Worm (Caenorhabditis elegans): ENCODE data around the gene gar-3.
A peak's percentile ranks its signal among the peaks of the same experiment; 100 is the strongest.

Gene gar-3

ce11 chrV:14579619-14580018 lies at the start of gene gar-3:
Gene gar-3 (minus strand): TSS chrV:14579719.
- TF ChIP-seq pqm-1 (tag; optimal IDR thresholded peaks at IDR 0.05) = no peak
- TF ChIP-seq lir-3 (tag; optimal IDR thresholded peaks at IDR 0.05; ENCODE audit: poor library complexity) = no peak
- TF ChIP-seq unc-98 (GFP tag; IDR thresholded peaks at IDR 0.05) = no peak
- TF ChIP-seq xbp-1 (tag; optimal IDR thresholded peaks at IDR 0.05) = no peak
- no peak for TF ChIP-seq sup-37 (GFP tag; optimal IDR thresholded peaks at IDR 0.05)
- no peak for TF ChIP-seq jun-1 (tag; optimal IDR thresholded peaks at IDR 0.05)

DNA sequence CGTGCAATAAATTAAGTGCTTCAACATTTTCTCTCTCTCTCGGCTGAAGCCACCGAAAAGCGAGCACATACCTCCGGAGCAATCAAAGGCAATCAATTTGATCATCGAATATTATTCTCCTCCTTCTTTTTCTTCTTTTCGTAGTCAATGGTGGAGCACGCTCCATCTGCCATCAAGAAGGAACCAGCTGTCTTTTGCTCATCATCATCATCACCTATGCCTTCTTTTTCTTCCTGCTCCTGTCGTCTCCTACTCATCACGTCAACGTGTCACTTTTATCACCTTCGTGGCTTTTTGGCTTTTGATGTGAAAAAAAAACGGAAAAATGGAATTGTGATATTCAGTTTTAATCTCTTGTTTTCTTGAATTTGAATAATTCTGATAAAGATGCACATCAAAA lies 46.1 kb upstream of the gar-3 start:
- TF ChIP-seq unc-130 (tag; optimal IDR thresholded peaks at IDR 0.05) (peak; percentile 6), F16B12.6 (tag; optimal IDR thresholded peaks at IDR 0.05) (no peak), unc-30 (tag; optimal IDR thresholded peaks at IDR 0.05) (no peak), elt-2 (tag; optimal IDR thresholded peaks at IDR 0.05) (no peak), nhr-71 (tag; optimal IDR thresholded peaks at IDR 0.05) (peak; percentile 55), jun-1 (tag; optimal IDR thresholded peaks at IDR 0.05) (no peak), lin-15B (tag; optimal IDR thresholded peaks at IDR 0.05) (no peak), pag-3 (tag; optimal IDR thresholded peaks at IDR 0.05; ENCODE audit: borderline replicate concordance, insufficient read depth) (peak; percentile 67), lin-14 (GFP tag; optimal IDR thresholded peaks at IDR 0.05) (peak; percentile 63), aly-2 (tag; optimal IDR thresholded peaks at IDR 0.05) (no peak), rnt-1 (tag; optimal IDR thresholded peaks at IDR 0.05) (peak; percentile 66), nhr-77 (tag; optimal IDR thresholded peaks at IDR 0.05) (no peak), mef-2 (tag; optimal IDR thresholded peaks at IDR 0.05) (no peak), zag-1 (tag; optimal IDR thresholded peaks at IDR 0.05) (no peak), ceh-82 (tag; optimal IDR thresholded peaks at IDR 0.05) (no peak), fos-1 (tag; optimal IDR thresholded peaks at IDR 0.05) (no peak), tlp-1 (tag; optimal IDR thresholded peaks at IDR 0.05) (no peak), mep-1 (tag; optimal IDR thresholded peaks at IDR 0.05) (no peak), lir-3 (tag; optimal IDR thresholded peaks at IDR 0.05; ENCODE audit: poor library complexity) (no peak)

DNA sequence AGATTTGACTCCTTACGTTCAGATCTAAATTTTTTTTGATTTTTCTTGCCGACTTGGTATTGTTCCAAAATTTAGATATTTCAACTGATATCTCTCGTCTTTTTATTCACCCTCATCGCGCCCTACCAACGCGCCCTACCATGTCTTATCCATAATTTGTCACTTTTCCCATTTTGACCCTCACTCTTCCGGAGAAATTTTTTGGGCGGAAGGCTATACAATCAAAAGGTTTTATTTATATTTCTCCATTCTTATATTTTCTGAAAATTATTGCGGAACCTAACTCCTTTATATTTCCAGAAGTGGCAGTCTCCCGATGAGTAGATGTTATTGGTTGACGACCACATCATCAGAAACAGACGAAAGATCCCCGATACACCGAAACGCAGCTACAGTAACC lies 41.3 kb upstream of the gar-3 start, which contains the start of gene hot-1:
TSS of gene hot-1 (plus strand) at position 301 of the 400 bp plus-strand sequence.
- TF ChIP-seq nhr-76 (tag; optimal IDR thresholded peaks at IDR 0.05) (no peak), grh-1 (GFP tag; IDR thresholded peaks at IDR 0.05) (no peak)

DNA sequence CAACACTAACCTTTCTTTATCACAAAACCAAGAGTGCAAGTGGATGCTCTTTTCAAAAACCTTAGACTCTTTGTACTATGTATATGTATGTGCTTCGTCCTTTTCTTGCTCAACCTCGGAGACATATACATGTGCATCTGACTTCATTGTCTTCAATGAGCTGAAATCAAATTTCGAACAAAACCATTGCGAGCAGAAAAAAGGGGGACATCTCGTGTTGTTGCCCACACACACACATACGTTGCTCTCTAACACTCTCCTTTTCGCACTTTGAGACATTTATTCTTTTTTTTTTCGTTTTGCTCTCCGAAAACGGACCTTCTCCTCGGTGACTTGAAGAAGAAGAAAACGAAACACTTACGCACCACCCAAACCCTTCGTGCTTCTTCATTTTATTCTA lies 40.8 kb upstream of the gar-3 start:
- no peak for TF ChIP-seq jun-1 (tag; optimal IDR thresholded peaks at IDR 0.05)
- no peak for TF ChIP-seq ceh-90 (tag; optimal IDR thresholded peaks at IDR 0.05)
- peak; percentile 80 for TF ChIP-seq fkh-10 (GFP tag; optimal IDR thresholded peaks at IDR 0.05)
- TF ChIP-seq mdl-1 (tag; optimal IDR thresholded peaks at IDR 0.05) = no peak
- TF ChIP-seq lin-14 (GFP tag; optimal IDR thresholded peaks at IDR 0.05) = peak; percentile 53

DNA sequence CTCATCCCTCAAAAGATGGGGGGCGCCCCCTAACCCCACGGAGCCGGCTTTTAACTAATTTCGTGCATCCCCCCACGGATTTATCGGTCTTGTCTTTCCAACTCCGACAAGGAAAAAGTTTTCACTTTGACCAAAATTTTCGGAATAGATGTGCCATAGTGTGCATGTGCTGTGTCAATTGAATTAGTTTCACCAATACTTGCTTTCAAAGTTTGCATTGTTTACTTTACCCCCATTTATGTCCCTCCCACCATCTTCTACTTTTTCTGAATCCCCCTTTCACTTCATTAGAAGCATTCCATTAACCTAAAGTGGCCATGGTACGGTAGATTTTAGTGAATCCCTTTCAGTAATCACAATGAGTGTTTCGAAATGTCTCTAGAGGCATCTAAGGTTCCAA lies 38.2 kb upstream of the gar-3 start:
- no peak for TF ChIP-seq nhr-20 (tag; optimal IDR thresholded peaks at IDR 0.05)
- TF ChIP-seq efl-1 (optimal IDR thresholded peaks at IDR 0.05) = no peak
- TF ChIP-seq efl-1 (GFP tag; optimal IDR thresholded peaks at IDR 0.05 in 1 of 2) = peak in 1 of 2 experiments; percentile 52
- TF ChIP-seq lin-14 (GFP tag; optimal IDR thresholded peaks at IDR 0.05) = peak; percentile 65
- no peak for TF ChIP-seq egl-13 (tag; optimal IDR thresholded peaks at IDR 0.05)
- TF ChIP-seq sptf-1 (tag; optimal IDR thresholded peaks at IDR 0.05) = no peak
- no peak for TF ChIP-seq nhr-28 (tag; optimal IDR thresholded peaks at IDR 0.05)
- TF ChIP-seq lin-15B (tag; optimal IDR thresholded peaks at IDR 0.05) = no peak
- no peak for TF ChIP-seq nhr-90 (tag; optimal IDR thresholded peaks at IDR 0.05; ENCODE audit: poor library complexity)
- TF ChIP-seq lsy-2 (tag; optimal IDR thresholded peaks at IDR 0.05) = peak in 1 of 2 experiments; percentile 13
- no peak for TF ChIP-seq Y116A8C.19 (tag; optimal IDR thresholded peaks at IDR 0.05; ENCODE audit: borderline replicate concordance)
- TF ChIP-seq elt-3 (tag; optimal IDR thresholded peaks at IDR 0.05) = no peak
- TF ChIP-seq dpl-1 (GFP tag; optimal IDR thresholded peaks at IDR 0.05) = no peak
- TF ChIP-seq sup-37 (GFP tag; optimal IDR thresholded peaks at IDR 0.05) = no peak
- TF ChIP-seq ceh-8 (GFP tag; optimal IDR thresholded peaks at IDR 0.05) = no peak
- no peak for TF ChIP-seq nhr-71 (tag; optimal IDR thresholded peaks at IDR 0.05)
- no peak for TF ChIP-seq fkh-4 (tag; optimal IDR thresholded peaks at IDR 0.05; ENCODE audit: borderline replicate concordance)
